Worm (Caenorhabditis elegans): ENCODE measurements around the gene Y108G3AL.2.

Y108G3AL.2 gene

ce11 chrV:122750-123149, 44.0 kb upstream of the Y108G3AL.2 start, which contains the start of gene cgp-1:
Gene cgp-1 (minus strand): TSS chrV:122789.
- TF ChIP-seq nfya-1 (tag; optimal IDR thresholded peaks at IDR 0.05) (peak; percentile 30), hlh-8 (tag; optimal IDR thresholded peaks at IDR 0.05) (peak; percentile 69), F13H6.1 (tag; optimal IDR thresholded peaks at IDR 0.05) (no peak)

- TF ChIP-seq ahr-1 (tag; optimal IDR thresholded peaks at IDR 0.05) (no peak), odd-2 (tag; optimal IDR thresholded peaks at IDR 0.05) (no peak), ceh-34 (tag; optimal IDR thresholded peaks at IDR 0.05) (no peak), ceh-19 (GFP tag; optimal IDR thresholded peaks at IDR 0.05) (no peak), dve-1 (tag; optimal IDR thresholded peaks at IDR 0.05) (no peak), unc-55 (GFP tag; optimal IDR thresholded peaks at IDR 0.05) (no peak), ceh-45 (GFP tag; IDR thresholded peaks at IDR 0.05) (no peak), fkh-10 (GFP tag; optimal IDR thresholded peaks at IDR 0.05) (no peak), pros-1 (tag; optimal IDR thresholded peaks at IDR 0.05) (no peak), mec-3 (tag; optimal IDR thresholded peaks at IDR 0.05; ENCODE audit: borderline replicate concordance) (no peak), dmd-4 (tag; optimal IDR thresholded peaks at IDR 0.05; ENCODE audit: borderline replicate concordance) (no peak), fkh-6 (tag; optimal IDR thresholded peaks at IDR 0.05) (no peak), pha-4 (tag; optimal IDR thresholded peaks at IDR 0.05) (no peak), lin-11 (tag; optimal IDR thresholded peaks at IDR 0.05) (no peak), npax-4 (tag; optimal IDR thresholded peaks at IDR 0.05) (no peak), zip-5 (tag; optimal IDR thresholded peaks at IDR 0.05) (no peak), sdc-2 (tag; optimal IDR thresholded peaks at IDR 0.05) (no peak), gmeb-2 (tag; optimal IDR thresholded peaks at IDR 0.05) (no peak), tbx-7 (tag; optimal IDR thresholded peaks at IDR 0.05) (no peak)
These were observed 43.3 kb upstream of the Y108G3AL.2 start for ce11 chrV:123513-123912.

ce11 chrV:123915-124314, 42.9 kb upstream of the Y108G3AL.2 start:
- no peak for TF ChIP-seq ceh-30 (tag; optimal IDR thresholded peaks at IDR 0.05)
- TF ChIP-seq syd-9 (tag; optimal IDR thresholded peaks at IDR 0.05), result no peak
- no peak for TF ChIP-seq ref-2 (tag; optimal IDR thresholded peaks at IDR 0.05)
- TF ChIP-seq hlh-13 (GFP tag; optimal IDR thresholded peaks at IDR 0.05), result no peak
- no peak for TF ChIP-seq mec-3 (tag; optimal IDR thresholded peaks at IDR 0.05; ENCODE audit: borderline replicate concordance)
- no peak for TF ChIP-seq ceh-9 (tag; optimal IDR thresholded peaks at IDR 0.05)
- no peak for TF ChIP-seq ama-1 (optimal IDR thresholded peaks at IDR 0.05)
- no peak for TF ChIP-seq elt-4 (tag; optimal IDR thresholded peaks at IDR 0.05)
- TF ChIP-seq pat-9 (tag; optimal IDR thresholded peaks at IDR 0.05), result no peak
- no peak for TF ChIP-seq pax-1 (tag; optimal IDR thresholded peaks at IDR 0.05)
- TF ChIP-seq ttx-3 (tag; optimal IDR thresholded peaks at IDR 0.05), result no peak
- TF ChIP-seq ceh-6 (GFP tag; optimal IDR thresholded peaks at IDR 0.05), result no peak
- no peak for TF ChIP-seq che-1 (tag; optimal IDR thresholded peaks at IDR 0.05)
- no peak for TF ChIP-seq lim-6 (tag; optimal IDR thresholded peaks at IDR 0.05)
- no peak for TF ChIP-seq elt-2 (tag; optimal IDR thresholded peaks at IDR 0.05)
- no peak for TF ChIP-seq ceh-34 (tag; optimal IDR thresholded peaks at IDR 0.05)

- peak; percentile 1 for TF ChIP-seq unc-86 (tag; optimal IDR thresholded peaks at IDR 0.05)
- TF ChIP-seq C08G9.2 (tag; optimal IDR thresholded peaks at IDR 0.05), result no peak
- TF ChIP-seq ztf-16 (tag; optimal IDR thresholded peaks at IDR 0.05), result no peak
- TF ChIP-seq unc-3 (GFP tag; conservative IDR thresholded peaks at IDR 0.05), result no peak
- TF ChIP-seq unc-3 (tag; optimal IDR thresholded peaks at IDR 0.05), result no peak
- TF ChIP-seq C38D4.7 (GFP tag; optimal IDR thresholded peaks at IDR 0.05), result no peak
- TF ChIP-seq nhr-11 (tag; optimal IDR thresholded peaks at IDR 0.05), result no peak
- peak; percentile 28 for TF ChIP-seq pqm-1 (tag; optimal IDR thresholded peaks at IDR 0.05)
- TF ChIP-seq ceh-31 (tag; optimal IDR thresholded peaks at IDR 0.05), result peak; percentile 7
- peak; percentile 76 for TF ChIP-seq unc-42 (tag; optimal IDR thresholded peaks at IDR 0.05)
- peak; percentile 89 for TF ChIP-seq ceh-14 (tag; optimal IDR thresholded peaks at IDR 0.05)
- TF ChIP-seq pax-1 (tag; optimal IDR thresholded peaks at IDR 0.05), result peak; percentile 25
- no peak for TF ChIP-seq ama-1 (optimal IDR thresholded peaks at IDR 0.05)
- TF ChIP-seq tbx-2 (tag; optimal IDR thresholded peaks at IDR 0.05), result no peak
- TF ChIP-seq hlh-8 (tag; optimal IDR thresholded peaks at IDR 0.05), result no peak
- peak; percentile 3 for TF ChIP-seq nfya-1 (tag; optimal IDR thresholded peaks at IDR 0.05)
- no peak for TF ChIP-seq ceh-30 (tag; optimal IDR thresholded peaks at IDR 0.05)
- TF ChIP-seq gmeb-2 (tag; optimal IDR thresholded peaks at IDR 0.05), result no peak
- no peak for TF ChIP-seq odd-2 (tag; optimal IDR thresholded peaks at IDR 0.05)
- TF ChIP-seq K09A11.1 (tag; optimal IDR thresholded peaks at IDR 0.05; ENCODE audit: insufficient read depth), result peak; percentile 2
- no peak for TF ChIP-seq pat-9 (tag; optimal IDR thresholded peaks at IDR 0.05)
- TF ChIP-seq lim-6 (tag; optimal IDR thresholded peaks at IDR 0.05), result no peak
- no peak for TF ChIP-seq npax-4 (tag; optimal IDR thresholded peaks at IDR 0.05)
These were observed 40.2 kb upstream of the Y108G3AL.2 start, which contains the start of gene W03F9.1 for ce11 chrV:126610-127009. Gene W03F9.1 (minus strand): TSS chrV:126718.

All from whole organism, late embryonic.